Worm (Caenorhabditis elegans): ENCODE data around the gene C18B12.4.

Gene C18B12.4

ce11 chrX:15040552-15041080 lies at the start of gene C18B12.4:
TSS of gene C18B12.4 (minus strand) at chrX:15040602.
- TF ChIP-seq unc-39 (tag; optimal IDR thresholded peaks at IDR 0.05) (peak; percentile 92), cnd-1 (tag; optimal IDR thresholded peaks at IDR 0.05) (peak; percentile 72), mab-5 (tag; optimal IDR thresholded peaks at IDR 0.05) (no peak), tbx-8 (GFP tag; optimal IDR thresholded peaks at IDR 0.05) (peak; percentile 22), ceh-39 (tag; optimal IDR thresholded peaks at IDR 0.05) (peak; percentile 65), elt-3 (tag; optimal IDR thresholded peaks at IDR 0.05) (peak; percentile 20), mls-2 (tag; optimal IDR thresholded peaks at IDR 0.05) (peak; percentile 67), unc-120 (tag; optimal IDR thresholded peaks at IDR 0.05; ENCODE audit: poor library complexity, severe bottlenecking) (peak; percentile 12), hlh-1 (tag; optimal IDR thresholded peaks at IDR 0.05) (peak; percentile 99), pha-4 (tag; optimal IDR thresholded peaks at IDR 0.05) (peak; percentile 92), lin-32 (GFP tag; optimal IDR thresholded peaks at IDR 0.05) (no peak), drap-1 (GFP tag; optimal IDR thresholded peaks at IDR 0.05) (peak; percentile 74), sem-2 (GFP tag; optimal IDR thresholded peaks at IDR 0.05) (no peak), nhr-2 (tag; optimal IDR thresholded peaks at IDR 0.05) (peak; percentile 55), blmp-1 (tag; optimal IDR thresholded peaks at IDR 0.05) (no peak), unc-62 (GFP tag; optimal IDR thresholded peaks at IDR 0.05) (peak; percentile 78), mep-1 (tag; optimal IDR thresholded peaks at IDR 0.05) (peak; percentile 78), M03D4.4 (tag; optimal IDR thresholded peaks at IDR 0.05) (peak; percentile 19), nhr-28 (tag; optimal IDR thresholded peaks at IDR 0.05) (no peak), elt-1 (tag; optimal IDR thresholded peaks at IDR 0.05; ENCODE audit: borderline replicate concordance, insufficient read depth) (peak; percentile 28), lsy-2 (tag; optimal IDR thresholded peaks at IDR 0.05) (peak; percentile 59), lin-13 (tag; optimal IDR thresholded peaks at IDR 0.05) (peak; percentile 89), sptf-1 (tag; optimal IDR thresholded peaks at IDR 0.05) (peak; percentile 77), nhr-237 (tag; optimal IDR thresholded peaks at IDR 0.05) (peak; percentile 77), ham-2 (GFP tag; optimal IDR thresholded peaks at IDR 0.05) (peak; percentile 90)

DNA sequence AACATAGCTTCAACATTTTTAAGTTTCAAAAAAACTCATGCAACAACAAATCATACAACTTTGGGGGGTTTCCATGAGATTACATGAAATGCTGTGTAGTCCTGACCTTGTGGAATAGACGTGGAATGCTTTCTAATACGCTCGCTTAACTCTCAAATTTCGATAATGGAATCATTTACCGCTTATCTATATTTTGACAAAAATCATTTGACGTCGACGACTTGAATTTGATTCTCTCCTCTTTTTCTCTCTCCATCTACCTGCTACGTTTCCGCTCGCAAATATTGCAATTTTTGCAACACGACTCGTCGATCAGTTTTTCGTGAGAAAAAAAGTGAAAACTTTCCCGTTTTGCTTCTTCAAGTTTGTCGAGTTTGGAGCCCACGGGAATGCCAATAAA lies 48.7 kb upstream of the C18B12.4 start, which contains the start of gene flr-4:
flr-4 (plus strand) TSS at position 275 of the 400 bp plus-strand sequence.
- no peak for TF ChIP-seq blmp-1 (tag; optimal IDR thresholded peaks at IDR 0.05)
- no peak for TF ChIP-seq sptf-1 (tag; optimal IDR thresholded peaks at IDR 0.05)
- TF ChIP-seq mab-5 (tag; optimal IDR thresholded peaks at IDR 0.05), result no peak
- TF ChIP-seq bed-3 (GFP tag; optimal IDR thresholded peaks at IDR 0.05), result no peak
- no peak for TF ChIP-seq unc-120 (tag; optimal IDR thresholded peaks at IDR 0.05; ENCODE audit: poor library complexity, severe bottlenecking)
- no peak for TF ChIP-seq lin-32 (GFP tag; optimal IDR thresholded peaks at IDR 0.05)
- TF ChIP-seq flh-1 (GFP tag; optimal IDR thresholded peaks at IDR 0.05), result no peak
- TF ChIP-seq ceh-39 (tag; optimal IDR thresholded peaks at IDR 0.05), result no peak
- TF ChIP-seq drap-1 (GFP tag; optimal IDR thresholded peaks at IDR 0.05), result no peak
- no peak for TF ChIP-seq nhr-237 (tag; optimal IDR thresholded peaks at IDR 0.05)
- TF ChIP-seq pha-4 (tag; optimal IDR thresholded peaks at IDR 0.05), result no peak
- TF ChIP-seq cnd-1 (tag; optimal IDR thresholded peaks at IDR 0.05), result no peak
- TF ChIP-seq zip-8 (tag; optimal IDR thresholded peaks at IDR 0.05), result no peak
- no peak for TF ChIP-seq ceh-83 (GFP tag; optimal IDR thresholded peaks at IDR 0.05)
- no peak for TF ChIP-seq lin-13 (tag; optimal IDR thresholded peaks at IDR 0.05)
- TF ChIP-seq nhr-76 (tag; optimal IDR thresholded peaks at IDR 0.05), result no peak
- TF ChIP-seq ces-1 (GFP tag; optimal IDR thresholded peaks at IDR 0.05), result no peak

- no peak for TF ChIP-seq snpc-4 (tag; optimal IDR thresholded peaks at IDR 0.05)
- TF ChIP-seq unc-120 (tag; optimal IDR thresholded peaks at IDR 0.05; ENCODE audit: poor library complexity, severe bottlenecking), result no peak
- TF ChIP-seq M03D4.4 (tag; optimal IDR thresholded peaks at IDR 0.05), result no peak
- no peak for TF ChIP-seq cnd-1 (tag; optimal IDR thresholded peaks at IDR 0.05)
- no peak for TF ChIP-seq ham-2 (GFP tag; optimal IDR thresholded peaks at IDR 0.05)
- TF ChIP-seq bed-3 (GFP tag; optimal IDR thresholded peaks at IDR 0.05), result no peak
- no peak for TF ChIP-seq sem-2 (GFP tag; optimal IDR thresholded peaks at IDR 0.05)
- no peak for TF ChIP-seq lin-32 (GFP tag; optimal IDR thresholded peaks at IDR 0.05)
- no peak for TF ChIP-seq lsy-2 (tag; optimal IDR thresholded peaks at IDR 0.05)
- no peak for TF ChIP-seq nhr-237 (tag; optimal IDR thresholded peaks at IDR 0.05)
- no peak for TF ChIP-seq zip-8 (tag; optimal IDR thresholded peaks at IDR 0.05)
- no peak for TF ChIP-seq flh-1 (GFP tag; optimal IDR thresholded peaks at IDR 0.05)
- no peak for TF ChIP-seq hlh-1 (tag; optimal IDR thresholded peaks at IDR 0.05)
- no peak for TF ChIP-seq ztf-11 (tag; optimal IDR thresholded peaks at IDR 0.05)
- no peak for TF ChIP-seq nhr-2 (tag; optimal IDR thresholded peaks at IDR 0.05)
- no peak for TF ChIP-seq elt-1 (tag; optimal IDR thresholded peaks at IDR 0.05; ENCODE audit: borderline replicate concordance, insufficient read depth)
- TF ChIP-seq mep-1 (tag; optimal IDR thresholded peaks at IDR 0.05), result no peak
- no peak for TF ChIP-seq drap-1 (GFP tag; optimal IDR thresholded peaks at IDR 0.05)
Observed at ce11 chrX:15087752-15088151, 47.4 kb upstream of the C18B12.4 start.

Measured in whole organism, mixed stage, embryonic.